Fruit fly (Drosophila melanogaster) whole organism, wandering third instar larva: ENCODE data around the gene Or85d.

Experiments
- Rel ChIP-seq, 2 experiments: fragments of 200-800 bp; sonication (Bioruptor generic) in 1 of 2; optimal IDR thresholded peaks; 2 replicates in 1 of 2; 3 replicates in 1 of 2; lab custom pipeline; 2016 to 2019; ENCODE audit warnings: mild to moderate bottlenecking in 2 of 2, missing biosample characterization in 2 of 2, missing genetic modification characterization in 2 of 2, moderate library complexity in 1 of 2
- h ChIP-seq: fragments of 200-800 bp; sonication (Bioruptor generic); optimal IDR thresholded peaks from 3 replicates; lab custom pipeline; 2016; ENCODE audit warnings: missing biosample characterization, mild to moderate bottlenecking, missing genetic modification characterization
- lola ChIP-seq: fragments of >200 bp; optimal IDR thresholded peaks from 2 replicates; lab custom pipeline; 2017; ENCODE audit warnings: missing biosample characterization, missing genetic modification characterization
- pan ChIP-seq: fragments of >200 bp; optimal IDR thresholded peaks from 2 replicates; lab custom pipeline; 2017
- psq ChIP-seq: fragments of 200-800 bp; sonication (Bioruptor generic); optimal IDR thresholded peaks from 3 replicates; lab custom pipeline; 2017; ENCODE audit warnings: missing biosample characterization, mild to moderate bottlenecking, missing genetic modification characterization, moderate library complexity
- rgr ChIP-seq: fragments of 200-800 bp; sonication (Bioruptor generic); optimal IDR thresholded peaks from 3 replicates; lab custom pipeline; 2016; ENCODE audit warnings: missing biosample characterization, mild to moderate bottlenecking, missing genetic modification characterization
- sage ChIP-seq: fragments of 200-800 bp; sonication (Bioruptor generic); optimal IDR thresholded peaks from 2 replicates; lab custom pipeline; 2016; ENCODE audit warnings: missing biosample characterization, mild to moderate bottlenecking, missing genetic modification characterization

dm6 chr3R:8563774-8564173, 11.4 kb downstream of the Or85d start, which contains the start of gene Cenp-C:
- TF ChIP-seq h (GFP tag; lab: Kevin White, UChicago) = no peak
- no peak for TF ChIP-seq lola (GFP tag; lab: Kevin White, UChicago)
- no peak for TF ChIP-seq pan (lab: Kevin White, UChicago)
- TF ChIP-seq rgr (GFP tag; lab: Kevin White, UChicago) = peak; percentile 36
- no peak for TF ChIP-seq psq (GFP tag; lab: Kevin White, UChicago)
- TF ChIP-seq sage (GFP tag; lab: Kevin White, UChicago) = no peak
- TF ChIP-seq Rel (GFP tag; optimal IDR thresholded peaks at IDR 0.05; lab: Kevin White, UChicago) = no peak
- TF ChIP-seq Rel (tag; optimal IDR thresholded peaks at IDR 0.05; lab: Kevin White, UChicago) = no peak
